Worm (Caenorhabditis elegans): Measurements from ENCODE around the gene dnj-1.

DNA sequence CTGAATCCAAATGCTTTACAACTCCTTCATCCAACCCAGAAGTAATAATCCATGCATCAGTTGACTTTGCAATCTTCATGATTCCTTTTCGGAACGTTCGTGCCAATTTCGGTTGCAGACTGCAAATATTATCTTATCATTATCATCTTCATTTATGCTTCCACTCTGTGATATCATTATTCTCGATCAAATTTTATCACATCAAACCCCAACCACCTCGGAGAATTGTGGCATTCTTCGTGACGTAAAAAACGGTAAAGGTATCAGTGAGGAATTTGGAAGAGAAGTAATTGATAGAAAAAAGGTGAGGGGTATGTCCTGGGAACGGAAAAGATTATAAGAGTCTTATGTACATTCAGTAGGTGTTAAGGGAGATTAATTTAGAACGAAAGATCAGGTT, 41.4 kb upstream of the dnj-1 start:
- TF ChIP-seq mep-1 (tag; optimal IDR thresholded peaks at IDR 0.05) (no peak), snpc-4 (tag; optimal IDR thresholded peaks at IDR 0.05) (no peak), lin-32 (GFP tag; optimal IDR thresholded peaks at IDR 0.05) (no peak), blmp-1 (tag; optimal IDR thresholded peaks at IDR 0.05) (no peak)

Data from whole organism, mixed stage, embryonic.